Fruit fly (Drosophila melanogaster) whole organism, embryonic: ENCODE data around the gene CG10063.
A peak's percentile ranks its signal among the peaks of the same experiment; 100 is the strongest.

Source experiments
- Antp ChIP-seq: fragments of 200-800 bp; sonication (Bioruptor generic); optimal IDR thresholded peaks from 3 replicates; lab custom pipeline; 2016; ENCODE audit warnings: missing biosample characterization, missing genetic modification characterization
- CG10147 ChIP-seq: fragments of 200-800 bp; sonication (Bioruptor generic); optimal IDR thresholded peaks from 2 replicates; lab custom pipeline; 2019; ENCODE audit warnings: missing biosample characterization, mild to moderate bottlenecking, missing genetic modification characterization, moderate library complexity
- CG10321 ChIP-seq: fragments of 200-800 bp; sonication (Bioruptor generic); IDR thresholded peaks from 2 replicates; pipeline ENCODE4 v1.3.6; 2022; ENCODE audit warnings: missing biosample characterization, missing genetic modification characterization
- CG10462 ChIP-seq: fragments of 200-800 bp; sonication (Bioruptor generic); optimal IDR thresholded peaks from 2 replicates; lab custom pipeline; 2016; ENCODE audit warnings: missing biosample characterization, missing genetic modification characterization
- CG10979 ChIP-seq: fragments of 200-800 bp; sonication (Bioruptor generic); optimal IDR thresholded peaks from 2 replicates; lab custom pipeline; 2018; ENCODE audit warnings: missing biosample characterization, mild to moderate bottlenecking, missing genetic modification characterization, moderate library complexity
- CG11504 ChIP-seq: fragments of 200-800 bp; sonication (Bioruptor generic); optimal IDR thresholded peaks from 3 replicates; lab custom pipeline; 2019; ENCODE audit warnings: missing biosample characterization, mild to moderate bottlenecking, missing genetic modification characterization, moderate library complexity
- CG11695 ChIP-seq: fragments of 200-800 bp; sonication (Bioruptor generic); IDR thresholded peaks from 3 replicates; pipeline ENCODE4 v1.3.6; 2022; ENCODE audit warnings: missing biosample characterization, missing genetic modification characterization
- CG12236 ChIP-seq: fragments of 200-800 bp; sonication (Bioruptor generic); optimal IDR thresholded peaks from 2 replicates; lab custom pipeline; 2016; ENCODE audit warnings: missing biosample characterization, missing genetic modification characterization
- CG14710 ChIP-seq: fragments of 200-800 bp; sonication (Bioruptor generic); optimal IDR thresholded peaks from 3 replicates; lab custom pipeline; 2019; ENCODE audit warnings: missing biosample characterization, mild to moderate bottlenecking, missing genetic modification characterization, moderate library complexity
- CG14860 ChIP-seq: fragments of 200-800 bp; sonication (Bioruptor generic); IDR thresholded peaks from 3 replicates; pipeline ENCODE4 v1.3.6; 2022; ENCODE audit warnings: missing biosample characterization, missing genetic modification characterization; ENCODE audit not compliant: partially characterized antibody
- CG17829 ChIP-seq: fragments of 200-800 bp; optimal IDR thresholded peaks from 2 replicates; lab custom pipeline; 2019; ENCODE audit warnings: missing biosample characterization, mild to moderate bottlenecking, missing genetic modification characterization, moderate library complexity
- CG17912 ChIP-seq: fragments of 200-800 bp; sonication (Bioruptor generic); optimal IDR thresholded peaks from 2 replicates; lab custom pipeline; 2018; ENCODE audit warnings: missing biosample characterization, mild to moderate bottlenecking, missing genetic modification characterization
- CG2120 ChIP-seq: fragments of 200-800 bp; sonication (Bioruptor generic); optimal IDR thresholded peaks from 3 replicates; lab custom pipeline; 2016; ENCODE audit warnings: missing biosample characterization, missing genetic modification characterization
- CG31441 ChIP-seq: fragments of 200-800 bp; sonication (Bioruptor generic); IDR thresholded peaks from 2 replicates; pipeline ENCODE4 v1.3.6; 2022; ENCODE audit warnings: missing biosample characterization, missing genetic modification characterization
- CG34422 ChIP-seq: fragments of 200-800 bp; sonication (Bioruptor generic); IDR thresholded peaks from 3 replicates; pipeline ENCODE4 v1.3.6; 2022; ENCODE audit warnings: missing biosample characterization, missing genetic modification characterization
- CG4404 ChIP-seq: fragments of 200-800 bp; sonication (Bioruptor generic); IDR thresholded peaks from 2 replicates; pipeline ENCODE4 v1.3.6; 2022; ENCODE audit warnings: missing biosample characterization, missing genetic modification characterization
- CG4820 ChIP-seq: fragments of 200-800 bp; sonication (Bioruptor generic); optimal IDR thresholded peaks from 3 replicates; lab custom pipeline; 2016; ENCODE audit warnings: missing biosample characterization, missing genetic modification characterization
- CG6175 ChIP-seq: fragments of 200-800 bp; sonication (Bioruptor generic); IDR thresholded peaks from 3 replicates; pipeline ENCODE4 v1.3.6; 2022; ENCODE audit warnings: missing biosample characterization, missing genetic modification characterization
- CG6683 ChIP-seq: fragments of 200-800 bp; sonication (Bioruptor generic); optimal IDR thresholded peaks from 2 replicates; lab custom pipeline; 2017; ENCODE audit warnings: missing biosample characterization, mild to moderate bottlenecking, missing genetic modification characterization, missing genetic modification reagents
- CG6813 ChIP-seq: fragments of 200-800 bp; sonication (Bioruptor generic); optimal IDR thresholded peaks from 2 replicates; lab custom pipeline; 2017; ENCODE audit warnings: missing biosample characterization, missing genetic modification characterization, mild to moderate bottlenecking, moderate library complexity, missing genetic modification reagents
- CG7839 ChIP-seq: fragments of 200-800 bp; sonication (Bioruptor generic); optimal IDR thresholded peaks from 3 replicates; lab custom pipeline; 2018; ENCODE audit warnings: missing biosample characterization, mild to moderate bottlenecking, missing genetic modification characterization, moderate library complexity
- CG8924 ChIP-seq: fragments of 200-800 bp; optimal IDR thresholded peaks from 3 replicates; lab custom pipeline; 2019; ENCODE audit warnings: missing biosample characterization, mild to moderate bottlenecking, missing genetic modification characterization, moderate library complexity
- CG9437 ChIP-seq: fragments of 200-800 bp; sonication (Bioruptor generic); optimal IDR thresholded peaks from 2 replicates; lab custom pipeline; 2018; ENCODE audit warnings: missing biosample characterization, mild to moderate bottlenecking, missing genetic modification characterization
- D ChIP-seq, 2 experiments: fragments of 200-800 bp in 1 of 2; fragments of >200 bp in 1 of 2; sonication (Bioruptor generic) in 1 of 2; optimal IDR thresholded peaks; 2 replicates in 1 of 2; 3 replicates in 1 of 2; lab custom pipeline; 2017; ENCODE audit warnings: mild to moderate bottlenecking in 1 of 2, missing biosample characterization in 1 of 2, missing genetic modification characterization in 1 of 2, missing genetic modification reagents in 1 of 2
- Fer2 ChIP-seq: fragments of 200-800 bp; sonication (Bioruptor generic); optimal IDR thresholded peaks from 2 replicates; lab custom pipeline; 2018; ENCODE audit warnings: missing biosample characterization, mild to moderate bottlenecking, missing genetic modification characterization, moderate library complexity
- Lpt ChIP-seq: fragments of >200 bp; optimal IDR thresholded peaks from 2 replicates; lab custom pipeline; 2018; ENCODE audit warnings: missing biosample characterization, missing genetic modification characterization
- Max ChIP-seq: fragments of 200-800 bp; sonication (Bioruptor generic); optimal IDR thresholded peaks from 2 replicates; lab custom pipeline; 2016; ENCODE audit warnings: missing biosample characterization, mild to moderate bottlenecking, missing genetic modification characterization
- Poxn ChIP-seq: fragments of 200-800 bp; sonication (Bioruptor generic); IDR thresholded peaks from 2 replicates; pipeline ENCODE4 v1.3.6; 2022; ENCODE audit warnings: missing biosample characterization, missing genetic modification characterization
- cg ChIP-seq: fragments of 200-800 bp; sonication (Bioruptor generic); optimal IDR thresholded peaks from 3 replicates; lab custom pipeline; 2019; ENCODE audit warnings: missing biosample characterization, mild to moderate bottlenecking, missing genetic modification characterization, moderate library complexity
- chinmo ChIP-seq: fragments of 200-800 bp; sonication (Bioruptor generic); IDR thresholded peaks from 4 replicates; pipeline ENCODE4 v1.3.6; 2022; ENCODE audit warnings: missing biosample characterization, missing genetic modification characterization; ENCODE audit not compliant: partially characterized antibody
- chm ChIP-seq: fragments of 200-800 bp; sonication (Bioruptor generic); IDR thresholded peaks from 2 replicates; pipeline ENCODE4 v1.3.6; 2022; ENCODE audit warnings: missing biosample characterization, missing genetic modification characterization
- ci ChIP-seq: fragments of 200-800 bp; sonication (Bioruptor generic); IDR thresholded peaks from 3 replicates; pipeline ENCODE4 v1.3.6; 2022; ENCODE audit warnings: missing biosample characterization, missing genetic modification characterization
- dan ChIP-seq: fragments of 200-800 bp; sonication (Bioruptor generic); IDR thresholded peaks from 2 replicates; pipeline ENCODE4 v1.3.6; 2022; ENCODE audit warnings: missing biosample characterization, missing genetic modification characterization
- fd96Cb ChIP-seq: fragments of 200-800 bp; sonication (Bioruptor generic); optimal IDR thresholded peaks from 2 replicates; lab custom pipeline; 2018; ENCODE audit warnings: missing biosample characterization, mild to moderate bottlenecking, missing genetic modification characterization, moderate library complexity
- fru ChIP-seq: fragments of >200 bp; optimal IDR thresholded peaks from 2 replicates; lab custom pipeline; 2017
- gem ChIP-seq: fragments of 200-800 bp; sonication (Bioruptor generic); optimal IDR thresholded peaks from 2 replicates; lab custom pipeline; 2019; ENCODE audit warnings: missing biosample characterization, mild to moderate bottlenecking, missing genetic modification characterization, moderate library complexity
- grau ChIP-seq: fragments of 200-800 bp; optimal IDR thresholded peaks from 3 replicates; lab custom pipeline; 2019; ENCODE audit warnings: missing biosample characterization, mild to moderate bottlenecking, missing genetic modification characterization, moderate library complexity
- lola ChIP-seq, 3 experiments: fragments of >200 bp in 2 of 3; fragments of 200-800 bp in 1 of 3; sonication (Bioruptor generic) in 1 of 3; optimal IDR thresholded peaks; 2 replicates each; lab custom pipeline; 2017 to 2019; ENCODE audit warnings: missing biosample characterization in 3 of 3, missing genetic modification characterization in 3 of 3, mild to moderate bottlenecking in 1 of 3, moderate library complexity in 1 of 3
- nmo ChIP-seq: fragments of 200-800 bp; sonication (Bioruptor generic); optimal IDR thresholded peaks from 2 replicates; lab custom pipeline; 2018; ENCODE audit warnings: missing biosample characterization, mild to moderate bottlenecking, missing genetic modification characterization, moderate library complexity
- nom ChIP-seq: fragments of 200-800 bp; sonication (Bioruptor generic); optimal IDR thresholded peaks from 2 replicates; lab custom pipeline; 2017; ENCODE audit warnings: missing biosample characterization, missing genetic modification characterization, mild to moderate bottlenecking, moderate library complexity, missing genetic modification reagents
- oc ChIP-seq: fragments of 200-800 bp; sonication (Bioruptor generic); optimal IDR thresholded peaks from 2 replicates; lab custom pipeline; 2018; ENCODE audit warnings: missing biosample characterization, mild to moderate bottlenecking, missing genetic modification characterization, moderate library complexity
- salm ChIP-seq: fragments of 200-800 bp; sonication (Bioruptor generic); optimal IDR thresholded peaks from 2 replicates; lab custom pipeline; 2018; ENCODE audit warnings: missing biosample characterization, mild to moderate bottlenecking, missing genetic modification characterization
- sd ChIP-seq: fragments of 200-800 bp; sonication (Bioruptor generic); optimal IDR thresholded peaks from 3 replicates; lab custom pipeline; 2018; ENCODE audit warnings: missing biosample characterization, mild to moderate bottlenecking, missing genetic modification characterization, moderate library complexity
- sens-2 ChIP-seq: fragments of 200-800 bp; sonication (Bioruptor generic); IDR thresholded peaks from 2 replicates; pipeline ENCODE4 v1.3.6; 2022; ENCODE audit warnings: missing biosample characterization, missing genetic modification characterization
- sima ChIP-seq: fragments of 200-800 bp; sonication (Bioruptor generic); optimal IDR thresholded peaks from 2 replicates; lab custom pipeline; 2016; ENCODE audit warnings: missing biosample characterization, missing genetic modification characterization
- slbo ChIP-seq: fragments of 200-800 bp; sonication (Bioruptor generic); IDR thresholded peaks from 2 replicates; pipeline ENCODE4 v1.3.6; 2022; ENCODE audit warnings: missing biosample characterization, missing genetic modification characterization
- stc ChIP-seq: fragments of 200-800 bp; sonication (Bioruptor generic); IDR thresholded peaks from 2 replicates; pipeline ENCODE4 v1.3.6; 2022; ENCODE audit warnings: missing biosample characterization, missing genetic modification characterization
- toy ChIP-seq: fragments of 200-800 bp; sonication (Bioruptor generic); IDR thresholded peaks from 2 replicates; pipeline ENCODE4 v1.3.6; 2022; ENCODE audit warnings: missing biosample characterization, missing genetic modification characterization
- trh ChIP-seq: fragments of 200-800 bp; sonication (Bioruptor generic); optimal IDR thresholded peaks from 2 replicates; lab custom pipeline; 2016; ENCODE audit warnings: missing biosample characterization, missing genetic modification characterization
- tx ChIP-seq: fragments of 200-800 bp; sonication (Bioruptor generic); optimal IDR thresholded peaks from 2 replicates; lab custom pipeline; 2016; ENCODE audit warnings: missing biosample characterization, missing genetic modification characterization
- unc-4 ChIP-seq: fragments of 200-800 bp; sonication (Bioruptor generic); IDR thresholded peaks from 2 replicates; pipeline ENCODE4 v1.3.6; 2022; ENCODE audit warnings: missing biosample characterization, missing genetic modification characterization; ENCODE audit not compliant: partially characterized antibody

Gene CG10063

DNA sequence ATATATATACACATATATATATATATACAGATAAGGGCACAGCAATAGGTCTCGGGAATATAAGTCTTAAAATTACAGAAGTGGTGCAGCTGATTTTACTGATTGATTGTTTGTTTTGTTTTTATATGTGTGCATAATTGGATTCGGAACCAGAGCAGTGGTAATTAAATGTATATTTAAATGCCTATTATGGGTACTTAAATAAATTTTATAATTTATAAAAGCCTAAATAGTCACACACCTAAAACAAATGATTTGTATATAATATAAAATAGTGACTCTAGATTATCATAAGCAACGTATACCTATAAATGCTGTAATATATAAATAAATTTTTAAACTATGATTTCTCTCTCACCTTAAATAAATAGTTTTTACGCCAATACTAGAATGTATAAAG is 37.1 kb upstream of the CG10063 start (continued):
- TF ChIP-seq sd (tag; lab: Kevin White, UChicago), result no peak
- no peak for TF ChIP-seq Max (GFP tag; lab: Kevin White, UChicago)
- peak; percentile 3 for TF ChIP-seq CG17829
- TF ChIP-seq CG11695 (GFP tag; lab: Robert Waterston, UW), result no peak
- peak; percentile 27 for TF ChIP-seq grau
- no peak for TF ChIP-seq chm (GFP tag; lab: Robert Waterston, UW)
- no peak for TF ChIP-seq CG34422 (GFP tag; lab: Robert Waterston, UW)
- TF ChIP-seq fru (lab: Kevin White, UChicago), result no peak
- no peak for TF ChIP-seq CG2120
- TF ChIP-seq salm (tag; lab: Kevin White, UChicago), result no peak
- TF ChIP-seq Fer2, result no peak
- no peak for TF ChIP-seq chinmo (GFP tag; lab: Robert Waterston, UW)
- TF ChIP-seq CG17912 (GFP tag; lab: Kevin White, UChicago), result no peak
- TF ChIP-seq CG6813 (GFP tag; lab: Kevin White, UChicago), result no peak
- no peak for TF ChIP-seq D (optimal IDR thresholded peaks at IDR 0.05; lab: Kevin White, UChicago)
- peak; percentile 17 for TF ChIP-seq D (GFP tag; optimal IDR thresholded peaks at IDR 0.05; lab: Kevin White, UChicago)
- peak; percentile 26 for TF ChIP-seq fd96Cb (tag; lab: Kevin White, UChicago)
- no peak for TF ChIP-seq unc-4 (GFP tag; lab: Robert Waterston, UW)
- TF ChIP-seq CG7839 (tag; lab: Kevin White, UChicago), result peak; percentile 41
- TF ChIP-seq gem (tag; lab: Kevin White, UChicago), result peak; percentile 33
- no peak for TF ChIP-seq dan (GFP tag; lab: Robert Waterston, UW)
- TF ChIP-seq CG6175 (GFP tag; lab: Robert Waterston, UW), result no peak
- TF ChIP-seq trh (GFP tag; lab: Kevin White, UChicago), result no peak
- no peak for TF ChIP-seq sens-2 (GFP tag; lab: Robert Waterston, UW)
- TF ChIP-seq CG8924, result peak; percentile 22
- TF ChIP-seq Antp, result no peak
- no peak for TF ChIP-seq CG10321 (GFP tag; lab: Robert Waterston, UW)
- TF ChIP-seq Poxn (GFP tag; lab: Robert Waterston, UW), result no peak
- no peak for TF ChIP-seq CG10462 (GFP tag; lab: Kevin White, UChicago)
- no peak for TF ChIP-seq tx (GFP tag; lab: Kevin White, UChicago)
- peak; percentile 5 for TF ChIP-seq CG9437
- peak; percentile 24 for TF ChIP-seq CG10147 (GFP tag; lab: Kevin White, UChicago)
- no peak for TF ChIP-seq CG12236 (GFP tag; lab: Kevin White, UChicago)
- no peak for TF ChIP-seq stc
- no peak for TF ChIP-seq oc (tag; lab: Kevin White, UChicago)
- TF ChIP-seq CG11504 (tag; lab: Kevin White, UChicago), result peak; percentile 58
- no peak for TF ChIP-seq ci (GFP tag; lab: Robert Waterston, UW)
- TF ChIP-seq toy (GFP tag; lab: Robert Waterston, UW), result no peak
- TF ChIP-seq cg, result no peak
- no peak for TF ChIP-seq CG4820 (GFP tag; lab: Kevin White, UChicago)
- TF ChIP-seq nmo (GFP tag; lab: Kevin White, UChicago), result peak; percentile 4
- TF ChIP-seq nom, result no peak
- peak; percentile 21 for TF ChIP-seq CG10979
- no peak for TF ChIP-seq CG4404 (GFP tag; lab: Robert Waterston, UW)
- no peak for TF ChIP-seq CG6683 (GFP tag; lab: Kevin White, UChicago)
- TF ChIP-seq CG14710 (tag; lab: Kevin White, UChicago), result peak; percentile 19
- TF ChIP-seq lola (GFP tag; optimal IDR thresholded peaks at IDR 0.05; lab: Kevin White, UChicago), result no peak
- TF ChIP-seq CG31441 (GFP tag; lab: Robert Waterston, UW), result peak; percentile 59; the same call in 1 of the 2 replicates
- no peak for TF ChIP-seq sima (GFP tag; lab: Kevin White, UChicago)
- no peak for TF ChIP-seq Lpt (GFP tag; lab: Kevin White, UChicago)
- TF ChIP-seq CG14860 (GFP tag; lab: Robert Waterston, UW), result no peak
- no peak for TF ChIP-seq slbo (GFP tag; lab: Robert Waterston, UW)
